Fruit fly (Drosophila melanogaster): ENCODE measurements around the gene CG34393.

DNA sequence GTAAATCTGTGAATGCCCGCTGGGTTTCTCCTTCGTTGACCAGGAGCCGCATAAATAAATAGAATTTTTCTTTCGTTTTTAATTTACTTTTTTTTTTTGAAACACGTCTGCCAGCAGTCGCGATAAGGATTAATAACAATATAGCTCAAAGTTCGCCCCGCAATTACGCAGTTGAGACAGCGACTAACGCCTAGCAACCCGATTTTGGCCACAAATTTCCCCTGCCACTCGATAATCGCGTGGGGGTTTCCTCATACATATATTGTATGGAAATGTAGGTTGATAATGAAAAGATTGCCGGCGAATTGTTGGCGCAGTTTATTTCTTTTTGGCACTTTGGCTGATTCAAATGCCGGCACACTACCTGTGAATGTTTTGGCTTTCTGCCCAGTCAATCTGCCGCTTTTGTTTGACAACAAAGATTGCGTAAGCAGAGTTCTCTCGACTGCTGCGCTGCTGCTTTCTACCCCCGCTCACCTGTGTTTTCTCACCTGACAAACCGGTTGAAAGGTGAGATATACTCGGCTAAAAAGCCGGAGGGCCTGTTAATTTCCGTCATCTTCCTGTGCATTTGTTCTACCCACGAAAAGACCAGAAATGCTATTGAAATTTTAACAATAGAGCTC is 35.2 kb downstream of the CG34393 start:
- TF ChIP-seq Snoo (tag; optimal IDR thresholded peaks at IDR 0.05) (no peak), CG12605 (GFP tag; IDR thresholded peaks at IDR 0.05) (no peak), CG32121 (GFP tag; IDR thresholded peaks at IDR 0.05) (0 out of 2 replicates have a peak, but pooled peaks have one; percentile 18), Pif1A (GFP tag; optimal IDR thresholded peaks at IDR 0.05) (no peak), Ets98B (GFP tag; IDR thresholded peaks at IDR 0.05) (no peak), gl (tag; optimal IDR thresholded peaks at IDR 0.05) (no peak), CG9948 (tag; optimal IDR thresholded peaks at IDR 0.05) (no peak)

All from whole organism, pupa.